Worm (Caenorhabditis elegans) whole organism, L1 larva: ENCODE measurements around the gene T14B4.8.

ENCODE experiments used
- C04F5.9 ChIP-seq: sonication (generic microtip); optimal IDR thresholded peaks from 2 replicates; lab custom pipeline; 2016; ENCODE audit warnings: missing genetic modification characterization, missing compliant biosample characterization
- aha-1 ChIP-seq: fragments of 150-350 bp; optimal IDR thresholded peaks from 2 replicates; lab custom pipeline; 2014; ENCODE audit warnings: missing biosample characterization, missing genetic modification characterization
- elt-2 ChIP-seq: sonication (generic microtip); optimal IDR thresholded peaks from 2 replicates; lab custom pipeline; 2016; ENCODE audit warnings: missing genetic modification characterization, mild to moderate bottlenecking, inconsistent platforms, missing compliant biosample characterization, missing genetic modification reagents
- lin-15B ChIP-seq: fragments of 150-350 bp; sonication (generic microtip); optimal IDR thresholded peaks from 3 replicates; lab custom pipeline; 2014; ENCODE audit warnings: missing biosample characterization, missing genetic modification characterization
- lin-35 ChIP-seq, 2 experiments: fragments of 150-350 bp; optimal IDR thresholded peaks; 2 replicates each; lab custom pipeline; 2014; ENCODE audit warnings: missing biosample characterization in 2 of 2, missing genetic modification characterization in 2 of 2, missing genetic modification reagents in 2 of 2
- mdl-1 ChIP-seq, 2 experiments: fragments of 150-350 bp; optimal IDR thresholded peaks; 2 replicates each; lab custom pipeline; 2014 to 2017; ENCODE audit warnings: missing biosample characterization in 2 of 2, missing genetic modification characterization in 2 of 2, inconsistent platforms in 1 of 2
- nhr-90 ChIP-seq: sonication (generic microtip); optimal IDR thresholded peaks from 2 replicates; lab custom pipeline; 2016; ENCODE audit warnings: mild to moderate bottlenecking, missing genetic modification characterization, missing compliant biosample characterization; ENCODE audit not compliant: poor library complexity
- pqm-1 ChIP-seq: sonication (generic microtip); optimal IDR thresholded peaks from 3 replicates; lab custom pipeline; 2017; ENCODE audit warnings: missing biosample characterization, missing genetic modification characterization
- unc-130 ChIP-seq: fragments of 150-350 bp; optimal IDR thresholded peaks from 2 replicates; lab custom pipeline; 2017; ENCODE audit warnings: missing biosample characterization, missing genetic modification characterization, inconsistent platforms
- unc-62 ChIP-seq: fragments of 150-350 bp; optimal IDR thresholded peaks from 2 replicates; lab custom pipeline; 2014; ENCODE audit warnings: missing biosample characterization, missing genetic modification reagents, missing genetic modification characterization
- zag-1 ChIP-seq: fragments of 150-350 bp; optimal IDR thresholded peaks from 2 replicates; lab custom pipeline; 2014; ENCODE audit warnings: missing biosample characterization, missing genetic modification characterization
- ztf-4 ChIP-seq: fragments of 150-350 bp; optimal IDR thresholded peaks from 2 replicates; lab custom pipeline; 2014; ENCODE audit warnings: missing biosample characterization, missing genetic modification characterization

ce11 chrII:6708980-6709379 is 20.2 kb downstream of the T14B4.8 start:
- TF ChIP-seq unc-130 (tag; lab: Kevin White, UChicago) = no peak
- TF ChIP-seq lin-15B (tag; lab: Kevin White, UChicago) = no peak
- no peak for TF ChIP-seq nhr-90
- no peak for TF ChIP-seq zag-1
- peak in 1 of 2 experiments; percentile 18 for TF ChIP-seq lin-35 (GFP tag; optimal IDR thresholded peaks at IDR 0.05; lab: Kevin White, UChicago)
- no peak for TF ChIP-seq unc-62 (GFP tag; lab: Kevin White, UChicago)
- no peak for TF ChIP-seq mdl-1 (tag; optimal IDR thresholded peaks at IDR 0.05; lab: Kevin White, UChicago)
- no peak for TF ChIP-seq ztf-4 (tag; lab: Kevin White, UChicago)
- no peak for TF ChIP-seq elt-2 (tag; lab: Kevin White, UChicago)
- no peak for TF ChIP-seq C04F5.9 (tag; lab: Kevin White, UChicago)
- no peak for TF ChIP-seq pqm-1 (tag; lab: Kevin White, UChicago)
- no peak for TF ChIP-seq aha-1
